Fruit fly (Drosophila melanogaster): Measurements from ENCODE around the gene wts.

The wts gene

dm6 chr3R:30806490-30807195 is at the start of gene wts, which contains the start of gene dj-1beta:
Gene wts (minus strand): TSS chr3R:30806619.
Gene dj-1beta (plus strand): TSS chr3R:30807117.
- no peak for TF ChIP-seq CG5204 (GFP tag; optimal IDR thresholded peaks at IDR 0.05)
- TF ChIP-seq CG1620 (GFP tag; optimal IDR thresholded peaks at IDR 0.05): peak; percentile 16
- TF ChIP-seq CG7045 (GFP tag; optimal IDR thresholded peaks at IDR 0.05): no peak
- TF ChIP-seq toe (GFP tag; optimal IDR thresholded peaks at IDR 0.05): peak; percentile 11
- no peak for TF ChIP-seq pad (GFP tag; optimal IDR thresholded peaks at IDR 0.05)
- peak; percentile 6 for TF ChIP-seq CG7101 (tag; optimal IDR thresholded peaks at IDR 0.05)
- TF ChIP-seq Hr96 (GFP tag; optimal IDR thresholded peaks at IDR 0.05): peak; percentile 14
- peak; percentile 64 for TF ChIP-seq kay (GFP tag; ENCODE audit: borderline replicate concordance)

DNA sequence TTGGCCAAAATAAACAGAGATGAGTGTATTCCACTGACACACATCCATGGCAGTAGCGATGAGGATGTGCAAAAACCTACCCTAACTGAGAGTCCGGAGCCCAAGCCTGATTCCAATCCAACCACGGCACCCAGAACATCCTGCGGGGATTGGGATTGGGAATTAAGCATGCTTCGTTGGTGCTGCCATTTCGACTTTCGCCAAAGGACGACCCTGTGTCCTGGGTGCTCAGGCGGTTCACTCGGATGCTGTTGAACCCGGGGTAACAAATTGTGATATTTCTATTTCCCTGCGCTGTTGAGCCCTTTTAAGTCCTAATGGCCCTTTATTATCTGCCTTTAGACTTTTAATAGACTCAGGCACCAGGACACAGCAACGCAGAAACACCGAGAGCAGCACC is 48.8 kb upstream of the wts start:
- no peak for TF ChIP-seq CG12768 (GFP tag; optimal IDR thresholded peaks at IDR 0.05)
- TF ChIP-seq CG1620 (GFP tag; optimal IDR thresholded peaks at IDR 0.05): no peak
- no peak for TF ChIP-seq CG7101 (tag; optimal IDR thresholded peaks at IDR 0.05)
- TF ChIP-seq Hr96 (GFP tag; optimal IDR thresholded peaks at IDR 0.05): no peak
- no peak for TF ChIP-seq toe (GFP tag; optimal IDR thresholded peaks at IDR 0.05)
- TF ChIP-seq cnc (optimal IDR thresholded peaks at IDR 0.05): no peak
- no peak for TF ChIP-seq pad (GFP tag; optimal IDR thresholded peaks at IDR 0.05)
- no peak for TF ChIP-seq kay (GFP tag; ENCODE audit: borderline replicate concordance)
- no peak for TF ChIP-seq CG11617 (GFP tag; optimal IDR thresholded peaks at IDR 0.05)
- no peak for TF ChIP-seq tj (GFP tag; optimal IDR thresholded peaks at IDR 0.05)
- no peak for TF ChIP-seq Crg-1 (GFP tag; optimal IDR thresholded peaks at IDR 0.05)
- TF ChIP-seq CG5204 (GFP tag; optimal IDR thresholded peaks at IDR 0.05): no peak
- TF ChIP-seq cic (GFP tag; optimal IDR thresholded peaks at IDR 0.05): no peak
- TF ChIP-seq CG33017 (tag; optimal IDR thresholded peaks at IDR 0.05): no peak
- TF ChIP-seq ovo (GFP tag; optimal IDR thresholded peaks at IDR 0.05): no peak
- no peak for TF ChIP-seq Clk (GFP tag; optimal IDR thresholded peaks at IDR 0.05)
- TF ChIP-seq CG7045 (GFP tag; optimal IDR thresholded peaks at IDR 0.05): no peak

- TF ChIP-seq CG7101 (tag; optimal IDR thresholded peaks at IDR 0.05) (no peak), CG33017 (tag; optimal IDR thresholded peaks at IDR 0.05) (no peak), kay (GFP tag; ENCODE audit: borderline replicate concordance) (no peak), cic (GFP tag; optimal IDR thresholded peaks at IDR 0.05) (no peak), cnc (optimal IDR thresholded peaks at IDR 0.05) (no peak), ovo (GFP tag; optimal IDR thresholded peaks at IDR 0.05) (no peak), pad (GFP tag; optimal IDR thresholded peaks at IDR 0.05) (no peak), CG1620 (GFP tag; optimal IDR thresholded peaks at IDR 0.05) (no peak), CG7045 (GFP tag; optimal IDR thresholded peaks at IDR 0.05) (no peak), Hr96 (GFP tag; optimal IDR thresholded peaks at IDR 0.05) (no peak), CG12768 (GFP tag; optimal IDR thresholded peaks at IDR 0.05) (no peak), CG14711 (tag; optimal IDR thresholded peaks at IDR 0.05) (no peak), CG11617 (GFP tag; optimal IDR thresholded peaks at IDR 0.05) (no peak), Clk (GFP tag; optimal IDR thresholded peaks at IDR 0.05) (no peak), toe (GFP tag; optimal IDR thresholded peaks at IDR 0.05) (no peak), Crg-1 (GFP tag; optimal IDR thresholded peaks at IDR 0.05) (no peak), CG5204 (GFP tag; optimal IDR thresholded peaks at IDR 0.05) (no peak), bab1 (GFP tag; optimal IDR thresholded peaks at IDR 0.05) (no peak), tj (GFP tag; optimal IDR thresholded peaks at IDR 0.05) (no peak), Mnt (GFP tag; optimal IDR thresholded peaks at IDR 0.05) (no peak)
These were observed 45.5 kb upstream of the wts start, which contains the start of gene tll for dm6 chr3R:30851843-30852365. Gene tll (plus strand): TSS chr3R:30852315.

DNA sequence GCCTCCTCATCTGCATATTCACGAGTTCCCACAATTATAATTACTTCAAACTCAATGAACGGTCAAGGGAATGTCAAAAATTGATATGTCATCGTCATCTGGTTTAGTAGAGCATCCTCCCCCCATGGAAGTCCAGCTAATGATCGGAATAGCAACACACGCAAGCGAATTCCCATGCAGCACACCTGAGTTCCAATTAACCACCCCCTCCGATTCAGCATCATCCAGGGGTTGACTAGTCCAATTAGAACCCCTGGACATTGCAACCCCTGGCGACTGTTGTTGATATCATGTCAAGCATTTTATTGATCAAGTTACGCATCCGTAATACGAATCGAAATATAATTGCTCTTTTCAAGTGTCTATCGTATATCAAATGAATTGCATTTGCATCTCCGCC is 44.0 kb upstream of the wts start:
- TF ChIP-seq pad (GFP tag; optimal IDR thresholded peaks at IDR 0.05): no peak
- TF ChIP-seq kay (GFP tag; ENCODE audit: borderline replicate concordance): no peak
- no peak for TF ChIP-seq cic (GFP tag; optimal IDR thresholded peaks at IDR 0.05)
- TF ChIP-seq Hr96 (GFP tag; optimal IDR thresholded peaks at IDR 0.05): no peak
- TF ChIP-seq CG33017 (tag; optimal IDR thresholded peaks at IDR 0.05): no peak

DNA sequence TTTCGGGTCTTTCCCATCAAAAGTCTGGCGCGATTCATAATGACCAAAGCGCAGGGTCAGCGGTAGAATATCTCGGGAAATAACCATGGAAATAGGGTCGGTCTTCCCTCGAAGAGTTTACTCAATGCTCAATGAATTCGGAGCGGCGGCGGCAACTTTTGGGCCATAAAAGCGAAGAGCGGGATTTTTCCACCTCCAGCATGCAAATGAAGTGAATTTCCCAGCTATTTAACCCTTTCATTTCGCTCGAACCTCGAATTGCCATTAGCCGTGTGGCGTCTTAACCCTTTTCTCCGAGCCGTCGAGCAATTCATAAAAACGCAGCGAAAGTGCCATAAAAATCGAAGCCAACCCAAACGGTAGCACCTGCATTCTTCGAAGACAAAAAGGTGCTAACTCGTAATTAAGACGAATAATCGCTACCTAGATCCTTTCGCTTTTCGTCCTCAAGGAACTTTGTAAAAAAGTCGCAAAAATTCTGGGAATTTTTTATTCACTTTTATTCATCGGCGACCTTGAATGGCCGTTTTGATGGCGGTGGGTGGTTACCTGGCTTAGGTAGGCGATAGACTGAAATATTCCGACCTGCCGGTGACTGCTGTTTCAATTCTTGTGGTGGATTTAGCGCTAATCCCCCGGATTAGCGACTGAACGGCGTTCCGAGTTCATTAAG is 43.2 kb upstream of the wts start:
- TF ChIP-seq CG1620 (GFP tag; optimal IDR thresholded peaks at IDR 0.05) (no peak), Crg-1 (GFP tag; optimal IDR thresholded peaks at IDR 0.05) (no peak), CG11617 (GFP tag; optimal IDR thresholded peaks at IDR 0.05) (no peak), CG12768 (GFP tag; optimal IDR thresholded peaks at IDR 0.05) (no peak), cic (GFP tag; optimal IDR thresholded peaks at IDR 0.05) (no peak), Mnt (GFP tag; optimal IDR thresholded peaks at IDR 0.05) (no peak), bab1 (GFP tag; optimal IDR thresholded peaks at IDR 0.05) (no peak), Hr96 (GFP tag; optimal IDR thresholded peaks at IDR 0.05) (no peak), tj (GFP tag; optimal IDR thresholded peaks at IDR 0.05) (no peak), pad (GFP tag; optimal IDR thresholded peaks at IDR 0.05) (no peak)

DNA sequence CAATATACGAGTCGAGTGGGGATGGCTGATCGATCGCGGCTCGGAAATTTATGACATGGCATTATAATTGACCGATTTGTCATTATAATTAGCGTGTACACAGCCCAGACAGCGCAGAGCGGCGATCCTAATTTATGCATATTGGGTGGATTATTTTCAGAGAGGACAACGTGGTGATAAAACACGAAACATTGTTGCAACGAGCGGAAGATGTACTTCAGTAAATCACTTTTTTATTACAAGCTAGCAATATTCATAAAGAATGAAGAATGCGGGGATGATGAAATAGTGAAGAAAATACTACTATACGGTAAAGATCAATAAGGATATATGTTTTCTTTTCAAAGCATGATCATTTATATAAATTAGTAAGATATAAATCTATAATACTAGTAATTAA is 38.0 kb upstream of the wts start:
- TF ChIP-seq kay (GFP tag; ENCODE audit: borderline replicate concordance) (no peak), CG1620 (GFP tag; optimal IDR thresholded peaks at IDR 0.05) (no peak), Mnt (GFP tag; optimal IDR thresholded peaks at IDR 0.05) (no peak), cnc (optimal IDR thresholded peaks at IDR 0.05) (no peak), cic (GFP tag; optimal IDR thresholded peaks at IDR 0.05) (no peak), ovo (GFP tag; optimal IDR thresholded peaks at IDR 0.05) (no peak), pad (GFP tag; optimal IDR thresholded peaks at IDR 0.05) (no peak), CG12768 (GFP tag; optimal IDR thresholded peaks at IDR 0.05) (no peak), CG14711 (tag; optimal IDR thresholded peaks at IDR 0.05) (no peak)

Data from whole organism, adult.